Worm (Caenorhabditis elegans): ENCODE results near the gene twk-28.

twk-28 gene

ce11 chrX:4306861-4307260 is 27.7 kb upstream of the twk-28 start, which contains the start of gene pqn-15:
Gene pqn-15, minus strand, starts transcription at chrX:4306961.
- TF ChIP-seq hnd-1 (tag; optimal IDR thresholded peaks at IDR 0.05) (no peak), pes-1 (GFP tag; IDR thresholded peaks at IDR 0.05) (no peak), hmg-4 (GFP tag; optimal IDR thresholded peaks at IDR 0.05) (no peak), sea-1 (GFP tag; conservative IDR thresholded peaks at IDR 0.05) (no peak), ceh-13 (GFP tag; optimal IDR thresholded peaks at IDR 0.05) (no peak), flt-1 (GFP tag; IDR thresholded peaks at IDR 0.05) (no peak), tbx-37 (GFP tag; conservative IDR thresholded peaks at IDR 0.05) (no peak), ama-1 (optimal IDR thresholded peaks at IDR 0.05) (no peak), ceh-36 (tag; optimal IDR thresholded peaks at IDR 0.05) (no peak), aly-1 (tag; optimal IDR thresholded peaks at IDR 0.05) (no peak), tbx-11 (GFP tag; IDR thresholded peaks at IDR 0.05) (no peak), ets-7 (tag; optimal IDR thresholded peaks at IDR 0.05) (no peak), scrt-1 (GFP tag; IDR thresholded peaks at IDR 0.05) (no peak), hmbx-1 (tag; optimal IDR thresholded peaks at IDR 0.05) (no peak), B0310.2 (tag; optimal IDR thresholded peaks at IDR 0.05) (no peak), F13C5.2 (tag; optimal IDR thresholded peaks at IDR 0.05) (no peak), tra-4 (tag; optimal IDR thresholded peaks at IDR 0.05) (no peak)

- TF ChIP-seq sea-1 (GFP tag; conservative IDR thresholded peaks at IDR 0.05) = no peak
- no peak for TF ChIP-seq B0310.2 (tag; optimal IDR thresholded peaks at IDR 0.05)
These were observed 24.1 kb upstream of the twk-28 start for ce11 chrX:4303200-4303599.

DNA sequence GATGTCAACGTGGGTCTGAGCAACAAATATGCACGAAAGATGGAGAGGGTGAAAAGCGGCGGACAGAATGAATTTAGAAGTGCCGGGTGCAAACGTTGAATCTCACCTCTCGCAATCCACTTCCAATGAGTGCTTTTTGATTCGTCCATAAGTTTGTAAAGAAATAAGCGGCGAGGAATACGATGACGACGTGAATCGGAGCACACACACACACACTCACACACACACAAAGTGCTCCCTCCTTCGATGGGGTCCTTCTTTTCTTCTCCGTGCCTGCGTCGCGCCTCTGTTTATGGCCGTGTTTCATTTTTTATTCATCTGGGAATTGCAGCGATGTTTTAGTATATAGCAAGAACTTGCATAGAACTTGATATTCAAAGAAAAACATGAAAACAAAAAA is 18.3 kb upstream of the twk-28 start, which contains the start of gene paf-2:
TSS of gene paf-2 (minus strand) at position 290 of the 400 bp plus-strand sequence.
- no peak for TF ChIP-seq ets-7 (tag; optimal IDR thresholded peaks at IDR 0.05)
- TF ChIP-seq tra-4 (tag; optimal IDR thresholded peaks at IDR 0.05) = no peak
- TF ChIP-seq F13C5.2 (tag; optimal IDR thresholded peaks at IDR 0.05) = no peak
- TF ChIP-seq pes-1 (GFP tag; IDR thresholded peaks at IDR 0.05) = no peak
- TF ChIP-seq hmg-4 (GFP tag; optimal IDR thresholded peaks at IDR 0.05) = no peak
- no peak for TF ChIP-seq hmbx-1 (tag; optimal IDR thresholded peaks at IDR 0.05)
- TF ChIP-seq tbx-37 (GFP tag; conservative IDR thresholded peaks at IDR 0.05) = no peak
- no peak for TF ChIP-seq scrt-1 (GFP tag; IDR thresholded peaks at IDR 0.05)
- TF ChIP-seq flt-1 (GFP tag; IDR thresholded peaks at IDR 0.05) = no peak
- no peak for TF ChIP-seq tbx-11 (GFP tag; IDR thresholded peaks at IDR 0.05)
- no peak for TF ChIP-seq ama-1 (optimal IDR thresholded peaks at IDR 0.05)
- no peak for TF ChIP-seq B0310.2 (tag; optimal IDR thresholded peaks at IDR 0.05)
- TF ChIP-seq sea-1 (GFP tag; conservative IDR thresholded peaks at IDR 0.05) = no peak
- no peak for TF ChIP-seq aly-1 (tag; optimal IDR thresholded peaks at IDR 0.05)
- TF ChIP-seq ceh-13 (GFP tag; optimal IDR thresholded peaks at IDR 0.05) = no peak
- TF ChIP-seq ceh-36 (tag; optimal IDR thresholded peaks at IDR 0.05) = no peak
- no peak for TF ChIP-seq hnd-1 (tag; optimal IDR thresholded peaks at IDR 0.05)

- TF ChIP-seq hmbx-1 (tag; optimal IDR thresholded peaks at IDR 0.05) (no peak), hnd-1 (tag; optimal IDR thresholded peaks at IDR 0.05) (no peak), tbx-37 (GFP tag; conservative IDR thresholded peaks at IDR 0.05) (no peak), ets-7 (tag; optimal IDR thresholded peaks at IDR 0.05) (no peak), sea-1 (GFP tag; conservative IDR thresholded peaks at IDR 0.05) (no peak), ceh-36 (tag; optimal IDR thresholded peaks at IDR 0.05) (no peak), B0310.2 (tag; optimal IDR thresholded peaks at IDR 0.05) (no peak), tra-4 (tag; optimal IDR thresholded peaks at IDR 0.05) (no peak), aly-1 (tag; optimal IDR thresholded peaks at IDR 0.05) (no peak), F13C5.2 (tag; optimal IDR thresholded peaks at IDR 0.05) (no peak), scrt-1 (GFP tag; IDR thresholded peaks at IDR 0.05) (no peak), pes-1 (GFP tag; IDR thresholded peaks at IDR 0.05) (no peak), ceh-13 (GFP tag; optimal IDR thresholded peaks at IDR 0.05) (no peak)
These were observed 16.8 kb upstream of the twk-28 start for ce11 chrX:4295917-4296316.

- TF ChIP-seq tbx-37 (GFP tag; conservative IDR thresholded peaks at IDR 0.05) = no peak
- no peak for TF ChIP-seq ceh-36 (tag; optimal IDR thresholded peaks at IDR 0.05)
- TF ChIP-seq B0310.2 (tag; optimal IDR thresholded peaks at IDR 0.05) = no peak
- TF ChIP-seq pes-1 (GFP tag; IDR thresholded peaks at IDR 0.05) = no peak
- no peak for TF ChIP-seq hmbx-1 (tag; optimal IDR thresholded peaks at IDR 0.05)
- no peak for TF ChIP-seq hmg-4 (GFP tag; optimal IDR thresholded peaks at IDR 0.05)
- TF ChIP-seq F13C5.2 (tag; optimal IDR thresholded peaks at IDR 0.05) = no peak
- no peak for TF ChIP-seq tbx-11 (GFP tag; IDR thresholded peaks at IDR 0.05)
- no peak for TF ChIP-seq scrt-1 (GFP tag; IDR thresholded peaks at IDR 0.05)
- TF ChIP-seq ama-1 (optimal IDR thresholded peaks at IDR 0.05) = no peak
- no peak for TF ChIP-seq aly-1 (tag; optimal IDR thresholded peaks at IDR 0.05)
- TF ChIP-seq tra-4 (tag; optimal IDR thresholded peaks at IDR 0.05) = no peak
- no peak for TF ChIP-seq ets-7 (tag; optimal IDR thresholded peaks at IDR 0.05)
- TF ChIP-seq sea-1 (GFP tag; conservative IDR thresholded peaks at IDR 0.05) = no peak
- no peak for TF ChIP-seq hnd-1 (tag; optimal IDR thresholded peaks at IDR 0.05)
- no peak for TF ChIP-seq ceh-13 (GFP tag; optimal IDR thresholded peaks at IDR 0.05)
These were observed 15.8 kb upstream of the twk-28 start for ce11 chrX:4294957-4295356.

- TF ChIP-seq flt-1 (GFP tag; IDR thresholded peaks at IDR 0.05) = no peak
- no peak for TF ChIP-seq tra-4 (tag; optimal IDR thresholded peaks at IDR 0.05)
- no peak for TF ChIP-seq hmbx-1 (tag; optimal IDR thresholded peaks at IDR 0.05)
- no peak for TF ChIP-seq sea-1 (GFP tag; conservative IDR thresholded peaks at IDR 0.05)
- no peak for TF ChIP-seq ceh-13 (GFP tag; optimal IDR thresholded peaks at IDR 0.05)
- TF ChIP-seq scrt-1 (GFP tag; IDR thresholded peaks at IDR 0.05) = no peak
- no peak for TF ChIP-seq tbx-11 (GFP tag; IDR thresholded peaks at IDR 0.05)
- TF ChIP-seq ama-1 (optimal IDR thresholded peaks at IDR 0.05) = no peak
- TF ChIP-seq F13C5.2 (tag; optimal IDR thresholded peaks at IDR 0.05) = no peak
- TF ChIP-seq ets-7 (tag; optimal IDR thresholded peaks at IDR 0.05) = no peak
These were observed 10.7 kb upstream of the twk-28 start for ce11 chrX:4289805-4290204.

DNA sequence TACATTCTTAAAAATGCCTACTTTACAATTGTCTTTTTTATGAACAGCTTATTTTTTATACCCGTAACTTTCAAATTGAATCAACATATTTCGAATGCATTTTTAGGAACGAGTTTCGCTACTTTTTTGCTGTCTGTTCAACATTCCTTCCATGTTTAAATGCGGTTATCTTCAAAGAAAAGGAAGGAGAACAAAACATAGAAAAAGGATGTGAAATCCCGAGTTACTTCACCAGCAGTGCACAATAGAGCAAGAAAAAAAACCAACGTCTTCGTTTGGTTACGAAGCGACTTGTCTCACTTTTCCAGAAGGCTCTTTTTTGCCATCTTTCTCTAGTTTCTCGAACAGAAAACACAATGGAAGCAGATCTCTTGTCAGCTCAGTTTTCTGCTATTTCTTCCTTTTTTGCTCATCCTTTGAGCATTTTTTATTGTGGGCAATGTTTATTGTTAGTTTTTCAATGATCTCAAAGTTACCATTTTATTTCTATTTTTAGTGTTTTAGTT is 6.6 kb upstream of the twk-28 start, which contains the start of gene cka-2:
TSS of gene cka-2 (plus strand) at position 456 of the 506 bp plus-strand sequence.
- TF ChIP-seq flt-1 (GFP tag; IDR thresholded peaks at IDR 0.05) (no peak), tbx-37 (GFP tag; conservative IDR thresholded peaks at IDR 0.05) (no peak), aly-1 (tag; optimal IDR thresholded peaks at IDR 0.05) (no peak), sea-1 (GFP tag; conservative IDR thresholded peaks at IDR 0.05) (no peak), pes-1 (GFP tag; IDR thresholded peaks at IDR 0.05) (no peak), ceh-13 (GFP tag; optimal IDR thresholded peaks at IDR 0.05) (no peak), tbx-11 (GFP tag; IDR thresholded peaks at IDR 0.05) (no peak), ets-7 (tag; optimal IDR thresholded peaks at IDR 0.05) (no peak), B0310.2 (tag; optimal IDR thresholded peaks at IDR 0.05) (no peak), ceh-36 (tag; optimal IDR thresholded peaks at IDR 0.05) (no peak), F13C5.2 (tag; optimal IDR thresholded peaks at IDR 0.05) (no peak), hnd-1 (tag; optimal IDR thresholded peaks at IDR 0.05) (no peak)
